Worm (Caenorhabditis elegans) whole organism, late embryonic: ENCODE measurements around the gene Y73C8B.5.

ENCODE experiments used
- F13H6.1 ChIP-seq: sonication (generic microtip); optimal IDR thresholded peaks from 2 replicates; lab custom pipeline; 2016; ENCODE audit warnings: missing genetic modification characterization, missing compliant biosample characterization
- ama-1 ChIP-seq: fragments of 150-350 bp; optimal IDR thresholded peaks from 2 replicates; lab custom pipeline; 2014
- dmd-4 ChIP-seq: sonication (generic microtip); optimal IDR thresholded peaks from 2 replicates; lab custom pipeline; 2016; ENCODE audit warnings: borderline replicate concordance, missing genetic modification characterization, missing compliant biosample characterization
- elt-2 ChIP-seq: sonication (generic microtip); optimal IDR thresholded peaks from 2 replicates; lab custom pipeline; 2016; ENCODE audit warnings: missing genetic modification reagents, missing genetic modification characterization, missing compliant biosample characterization
- ets-4 ChIP-seq: sonication (generic microtip); optimal IDR thresholded peaks from 2 replicates; lab custom pipeline; 2016; ENCODE audit warnings: missing genetic modification characterization, missing compliant biosample characterization
- unc-3 ChIP-seq, 2 experiments: fragments of 200-800 bp in 1 of 2; sonication (Bioruptor generic) in 1 of 2; sonication (generic microtip) in 1 of 2; conservative IDR thresholded peaks in 1 of 2; optimal IDR thresholded peaks in 1 of 2; 2 replicates each; pipeline versions ENCODE4 v1.3.6 to Lab custom; 2016 to 2022; ENCODE audit warnings: missing compliant biosample characterization in 2 of 2, missing genetic modification characterization in 2 of 2, missing genetic modification reagents in 1 of 2

- TF ChIP-seq dmd-4 (no peak), unc-3 (GFP tag; conservative IDR thresholded peaks at IDR 0.05; lab: Robert Waterston, UW) (no peak), unc-3 (tag; optimal IDR thresholded peaks at IDR 0.05; lab: Kevin White, UChicago) (no peak), ama-1 (lab: Kevin White, UChicago) (no peak), elt-2 (tag; lab: Kevin White, UChicago) (no peak), F13H6.1 (no peak), ets-4 (no peak)
These were observed 13.1 kb downstream of the Y73C8B.5 start, which contains the start of gene apx-1 for ce11 chrV:3210147-3210546.
